Worm (Caenorhabditis elegans) whole organism, late embryonic: ENCODE data around the gene M05D6.8.

Experiments
- C08G9.2 ChIP-seq: sonication (generic microtip); optimal IDR thresholded peaks from 2 replicates; lab custom pipeline; 2016; ENCODE audit warnings: mild to moderate bottlenecking, missing genetic modification characterization, moderate library complexity, missing compliant biosample characterization
- F13H6.1 ChIP-seq: sonication (generic microtip); optimal IDR thresholded peaks from 2 replicates; lab custom pipeline; 2016; ENCODE audit warnings: missing genetic modification characterization, missing compliant biosample characterization
- K09A11.1 ChIP-seq: sonication (generic microtip); optimal IDR thresholded peaks from 2 replicates; lab custom pipeline; 2017; ENCODE audit warnings: antibody characterized with exemption, mild to moderate bottlenecking, missing genetic modification characterization, missing compliant biosample characterization; ENCODE audit not compliant: insufficient read depth
- T23F11.4 ChIP-seq: fragments of 200-800 bp; sonication (Bioruptor generic); optimal IDR thresholded peaks from 2 replicates; lab custom pipeline; 2018; ENCODE audit warnings: mild to moderate bottlenecking, missing genetic modification characterization, missing compliant biosample characterization
- Y22D7AL.16 ChIP-seq: sonication (generic microtip); optimal IDR thresholded peaks from 2 replicates; lab custom pipeline; 2016; ENCODE audit warnings: missing genetic modification characterization, missing compliant biosample characterization
- ahr-1 ChIP-seq: sonication (generic microtip); optimal IDR thresholded peaks from 2 replicates; lab custom pipeline; 2016; ENCODE audit warnings: missing genetic modification characterization, missing compliant biosample characterization
- ceh-19 ChIP-seq: fragments of 200-800 bp; sonication (Bioruptor generic); optimal IDR thresholded peaks from 2 replicates; lab custom pipeline; 2018; ENCODE audit warnings: mild to moderate bottlenecking, missing genetic modification characterization, missing compliant biosample characterization
- ceh-2 ChIP-seq: sonication (generic microtip); optimal IDR thresholded peaks from 2 replicates; lab custom pipeline; 2016; ENCODE audit warnings: missing genotype, missing genetic modification characterization, missing compliant biosample characterization
- ceh-34 ChIP-seq: sonication (generic microtip); optimal IDR thresholded peaks from 2 replicates; lab custom pipeline; 2016; ENCODE audit warnings: mild to moderate bottlenecking, missing genetic modification characterization, missing compliant biosample characterization
- ceh-9 ChIP-seq: sonication (generic microtip); optimal IDR thresholded peaks from 2 replicates; lab custom pipeline; 2016; ENCODE audit warnings: mild to moderate bottlenecking, missing genetic modification characterization, inconsistent platforms, missing compliant biosample characterization
- che-1 ChIP-seq: sonication (generic microtip); optimal IDR thresholded peaks from 2 replicates; lab custom pipeline; 2016; ENCODE audit warnings: mild to moderate bottlenecking, missing genetic modification characterization, missing compliant biosample characterization
- dve-1 ChIP-seq: sonication (generic microtip); optimal IDR thresholded peaks from 2 replicates; lab custom pipeline; 2017; ENCODE audit warnings: antibody characterized with exemption, mild to moderate bottlenecking, missing genetic modification characterization, missing compliant biosample characterization
- elt-2 ChIP-seq: sonication (generic microtip); optimal IDR thresholded peaks from 2 replicates; lab custom pipeline; 2016; ENCODE audit warnings: missing genetic modification reagents, missing genetic modification characterization, missing compliant biosample characterization
- elt-4 ChIP-seq: sonication (generic microtip); optimal IDR thresholded peaks from 2 replicates; lab custom pipeline; 2016; ENCODE audit warnings: missing genetic modification characterization, missing compliant biosample characterization
- fkh-10 ChIP-seq: fragments of 150-350 bp; optimal IDR thresholded peaks from 2 replicates; lab custom pipeline; 2014; ENCODE audit warnings: missing biosample characterization, missing genetic modification reagents, missing genetic modification characterization
- fkh-6 ChIP-seq: sonication (generic microtip); optimal IDR thresholded peaks from 2 replicates; lab custom pipeline; 2016; ENCODE audit warnings: missing genetic modification characterization, missing compliant biosample characterization
- hlh-13 ChIP-seq: fragments of 200-800 bp; sonication (Bioruptor generic); optimal IDR thresholded peaks from 2 replicates; lab custom pipeline; 2018; ENCODE audit warnings: mild to moderate bottlenecking, missing genetic modification characterization, missing compliant biosample characterization
- hlh-30 ChIP-seq: sonication (generic microtip); optimal IDR thresholded peaks from 2 replicates; lab custom pipeline; 2017; ENCODE audit warnings: antibody characterized with exemption, missing genetic modification characterization, missing compliant biosample characterization; ENCODE audit not compliant: insufficient read depth
- hlh-6 ChIP-seq: sonication (generic microtip); optimal IDR thresholded peaks from 2 replicates; lab custom pipeline; 2016; ENCODE audit warnings: missing genotype, missing genetic modification characterization, missing compliant biosample characterization
- lin-11 ChIP-seq: fragments of 200-800 bp; sonication (Bioruptor generic); optimal IDR thresholded peaks from 2 replicates; lab custom pipeline; 2018; ENCODE audit warnings: mild to moderate bottlenecking, missing genetic modification characterization, missing compliant biosample characterization
- madf-2 ChIP-seq: sonication (generic microtip); optimal IDR thresholded peaks from 2 replicates; lab custom pipeline; 2017; ENCODE audit warnings: missing genetic modification characterization, missing compliant biosample characterization
- mec-3 ChIP-seq: sonication (generic microtip); optimal IDR thresholded peaks from 2 replicates; lab custom pipeline; 2016; ENCODE audit warnings: borderline replicate concordance, missing genetic modification characterization, missing compliant biosample characterization
- nfya-1 ChIP-seq: sonication (generic microtip); optimal IDR thresholded peaks from 2 replicates; lab custom pipeline; 2017; ENCODE audit warnings: missing genetic modification characterization, mild to moderate bottlenecking, missing compliant biosample characterization, antibody characterized with exemption, moderate library complexity
- nhr-11 ChIP-seq: fragments of 150-350 bp; optimal IDR thresholded peaks from 2 replicates; lab custom pipeline; 2014; ENCODE audit warnings: missing biosample characterization, missing genetic modification characterization
- npax-4 ChIP-seq: sonication (generic microtip); optimal IDR thresholded peaks from 2 replicates; lab custom pipeline; 2016; ENCODE audit warnings: missing genetic modification characterization, missing compliant biosample characterization
- pag-3 ChIP-seq: sonication (generic microtip); optimal IDR thresholded peaks from 2 replicates; lab custom pipeline; 2016; ENCODE audit warnings: missing compliant biosample characterization, missing genetic modification characterization, borderline replicate concordance
- pat-9 ChIP-seq: fragments of 200-800 bp; sonication (Bioruptor generic); optimal IDR thresholded peaks from 2 replicates; lab custom pipeline; 2018; ENCODE audit warnings: mild to moderate bottlenecking, missing genetic modification characterization, moderate library complexity, missing compliant biosample characterization
- rnt-1 ChIP-seq: sonication (generic microtip); optimal IDR thresholded peaks from 2 replicates; lab custom pipeline; 2016; ENCODE audit warnings: missing genetic modification characterization, missing compliant biosample characterization
- sdc-2 ChIP-seq: sonication (generic microtip); optimal IDR thresholded peaks from 2 replicates; lab custom pipeline; 2016; ENCODE audit warnings: missing genotype, missing genetic modification characterization, missing compliant biosample characterization
- sox-4 ChIP-seq: sonication (generic microtip); optimal IDR thresholded peaks from 2 replicates; lab custom pipeline; 2017; ENCODE audit warnings: mild to moderate bottlenecking, missing genetic modification characterization, inconsistent platforms, missing compliant biosample characterization
- tbx-7 ChIP-seq: sonication (generic microtip); optimal IDR thresholded peaks from 2 replicates; lab custom pipeline; 2016; ENCODE audit warnings: missing genotype, missing genetic modification characterization, missing compliant biosample characterization
- ttx-3 ChIP-seq: sonication (generic microtip); optimal IDR thresholded peaks from 2 replicates; lab custom pipeline; 2016; ENCODE audit warnings: missing genetic modification reagents, missing genetic modification characterization, missing compliant biosample characterization
- unc-3 ChIP-seq, 2 experiments: fragments of 200-800 bp in 1 of 2; sonication (Bioruptor generic) in 1 of 2; sonication (generic microtip) in 1 of 2; conservative IDR thresholded peaks in 1 of 2; optimal IDR thresholded peaks in 1 of 2; 2 replicates each; pipeline versions ENCODE4 v1.3.6 to Lab custom; 2016 to 2022; ENCODE audit warnings: missing compliant biosample characterization in 2 of 2, missing genetic modification characterization in 2 of 2, missing genetic modification reagents in 1 of 2
- unc-42 ChIP-seq: sonication (generic microtip); optimal IDR thresholded peaks from 2 replicates; lab custom pipeline; 2016; ENCODE audit warnings: missing genotype, missing genetic modification characterization, missing compliant biosample characterization
- unc-55 ChIP-seq: sonication (generic microtip); optimal IDR thresholded peaks from 2 replicates; lab custom pipeline; 2017; ENCODE audit warnings: missing biosample characterization, missing genetic modification reagents, missing genetic modification characterization
- zip-5 ChIP-seq: sonication (generic microtip); optimal IDR thresholded peaks from 2 replicates; lab custom pipeline; 2016; ENCODE audit warnings: missing genetic modification characterization, missing compliant biosample characterization
- ztf-16 ChIP-seq: sonication (generic microtip); optimal IDR thresholded peaks from 2 replicates; lab custom pipeline; 2017; ENCODE audit warnings: missing genetic modification characterization, missing compliant biosample characterization

The M05D6.8 gene

ce11 chrII:8498173-8498572 is 27.1 kb upstream of the M05D6.8 start:
- TF ChIP-seq nfya-1 = no peak
- no peak for TF ChIP-seq tbx-7
- no peak for TF ChIP-seq Y22D7AL.16 (tag; lab: Kevin White, UChicago)
- no peak for TF ChIP-seq ahr-1
- no peak for TF ChIP-seq dve-1 (tag; lab: Kevin White, UChicago)
- TF ChIP-seq unc-3 (GFP tag; conservative IDR thresholded peaks at IDR 0.05; lab: Robert Waterston, UW) = no peak
- no peak for TF ChIP-seq unc-3 (tag; optimal IDR thresholded peaks at IDR 0.05; lab: Kevin White, UChicago)
- no peak for TF ChIP-seq hlh-13 (GFP tag; lab: Kevin White, UChicago)
- TF ChIP-seq mec-3 (tag; lab: Kevin White, UChicago) = no peak
- TF ChIP-seq ceh-34 (tag; lab: Kevin White, UChicago) = no peak
- no peak for TF ChIP-seq F13H6.1 (tag; lab: Kevin White, UChicago)
- TF ChIP-seq hlh-6 (tag; lab: Kevin White, UChicago) = no peak
- TF ChIP-seq elt-2 (tag; lab: Kevin White, UChicago) = no peak
- no peak for TF ChIP-seq lin-11 (tag; lab: Kevin White, UChicago)
- TF ChIP-seq C08G9.2 (tag; lab: Kevin White, UChicago) = no peak
- TF ChIP-seq che-1 (tag; lab: Kevin White, UChicago) = no peak
- no peak for TF ChIP-seq ceh-2 (tag; lab: Kevin White, UChicago)
- TF ChIP-seq K09A11.1 (tag; lab: Kevin White, UChicago) = no peak
- no peak for TF ChIP-seq sdc-2 (tag; lab: Kevin White, UChicago)

ce11 chrII:8496184-8496583 is 25.1 kb upstream of the M05D6.8 start:
- no peak for TF ChIP-seq unc-3 (GFP tag; conservative IDR thresholded peaks at IDR 0.05; lab: Robert Waterston, UW)
- no peak for TF ChIP-seq unc-3 (tag; optimal IDR thresholded peaks at IDR 0.05; lab: Kevin White, UChicago)
- no peak for TF ChIP-seq zip-5 (tag; lab: Kevin White, UChicago)
- no peak for TF ChIP-seq npax-4 (tag; lab: Kevin White, UChicago)
- no peak for TF ChIP-seq che-1 (tag; lab: Kevin White, UChicago)
- no peak for TF ChIP-seq nhr-11 (tag; lab: Kevin White, UChicago)
- no peak for TF ChIP-seq madf-2
- TF ChIP-seq sox-4 (tag; lab: Kevin White, UChicago) = no peak
- no peak for TF ChIP-seq unc-42 (tag; lab: Kevin White, UChicago)
- TF ChIP-seq ttx-3 = no peak
- no peak for TF ChIP-seq ahr-1
- no peak for TF ChIP-seq elt-4 (tag; lab: Kevin White, UChicago)
- no peak for TF ChIP-seq T23F11.4 (GFP tag; lab: Kevin White, UChicago)
- TF ChIP-seq ceh-2 (tag; lab: Kevin White, UChicago) = no peak
- TF ChIP-seq pag-3 (tag; lab: Kevin White, UChicago) = no peak
- TF ChIP-seq sdc-2 (tag; lab: Kevin White, UChicago) = no peak
- TF ChIP-seq ztf-16 (tag; lab: Kevin White, UChicago) = no peak

- TF ChIP-seq nhr-11 (tag; lab: Kevin White, UChicago) (no peak), nfya-1 (no peak), ceh-19 (GFP tag; lab: Kevin White, UChicago) (no peak), unc-3 (GFP tag; conservative IDR thresholded peaks at IDR 0.05; lab: Robert Waterston, UW) (no peak), unc-3 (tag; optimal IDR thresholded peaks at IDR 0.05; lab: Kevin White, UChicago) (no peak), ceh-9 (no peak), mec-3 (tag; lab: Kevin White, UChicago) (no peak), hlh-30 (tag; lab: Kevin White, UChicago) (no peak)
Measured at ce11 chrII:8494228-8494717, 23.2 kb upstream of the M05D6.8 start, which contains the start of gene M05D6.9. M05D6.9 (plus strand) TSS chrII:8494278.

ce11 chrII:8488123-8488522 is 17.1 kb upstream of the M05D6.8 start:
- TF ChIP-seq T23F11.4 (GFP tag; lab: Kevin White, UChicago) (no peak), ceh-9 (no peak), rnt-1 (tag; lab: Kevin White, UChicago) (no peak), pat-9 (tag; lab: Kevin White, UChicago) (no peak), unc-55 (GFP tag; lab: Kevin White, UChicago) (no peak), elt-4 (tag; lab: Kevin White, UChicago) (no peak), C08G9.2 (tag; lab: Kevin White, UChicago) (no peak), nfya-1 (no peak), npax-4 (tag; lab: Kevin White, UChicago) (no peak), nhr-11 (tag; lab: Kevin White, UChicago) (no peak), fkh-6 (no peak), fkh-10 (GFP tag; lab: Kevin White, UChicago) (no peak)
